Fruit fly (Drosophila melanogaster) whole organism, prepupa: ENCODE data around the gene eIF2gamma.

Source experiments
- CG11294 ChIP-seq: fragments of 200-800 bp; sonication (Bioruptor generic); IDR thresholded peaks from 2 replicates; pipeline ENCODE4 v1.3.6; 2022; ENCODE audit warnings: missing biosample characterization, missing genetic modification characterization
- CG3032 ChIP-seq: fragments of 200-800 bp; optimal IDR thresholded peaks from 2 replicates; lab custom pipeline; 2019; ENCODE audit warnings: missing biosample characterization, mild to moderate bottlenecking, missing genetic modification characterization, moderate library complexity
- CG32006 ChIP-seq: fragments of 200-800 bp; sonication (Bioruptor generic); optimal IDR thresholded peaks from 3 replicates; lab custom pipeline; 2017; ENCODE audit warnings: missing biosample characterization, mild to moderate bottlenecking, missing genetic modification characterization
- CG4318 ChIP-seq: fragments of 200-800 bp; sonication (Bioruptor generic); optimal IDR thresholded peaks from 3 replicates; lab custom pipeline; 2017; ENCODE audit warnings: missing biosample characterization, mild to moderate bottlenecking, missing genetic modification characterization
- CG7368 ChIP-seq: fragments of 200-800 bp; sonication (Bioruptor generic); optimal IDR thresholded peaks from 3 replicates; lab custom pipeline; 2016; ENCODE audit warnings: missing biosample characterization, missing genetic modification characterization
- CG8319 ChIP-seq: fragments of 200-800 bp; sonication (Bioruptor generic); optimal IDR thresholded peaks from 3 replicates; lab custom pipeline; 2016; ENCODE audit warnings: missing biosample characterization, missing genetic modification characterization
- Eip78C ChIP-seq: fragments of 200-800 bp; sonication (Bioruptor generic); peaks from one replicate; lab custom pipeline; 2016; ENCODE audit warnings: missing biosample characterization, missing genetic modification characterization
- Eip93F ChIP-seq: fragments of 200-800 bp; sonication (Bioruptor generic); optimal IDR thresholded peaks from 2 replicates; lab custom pipeline; 2016; ENCODE audit warnings: missing biosample characterization, mild to moderate bottlenecking, missing genetic modification characterization
- Lpt ChIP-seq: fragments of 200-800 bp; sonication (Bioruptor generic); optimal IDR thresholded peaks from 3 replicates; lab custom pipeline; 2016; ENCODE audit warnings: missing biosample characterization, missing genetic modification characterization
- Met ChIP-seq: fragments of 200-800 bp; sonication (Bioruptor generic); optimal IDR thresholded peaks from 3 replicates; lab custom pipeline; 2016; ENCODE audit warnings: missing biosample characterization, missing genetic modification characterization
- acj6 ChIP-seq: fragments of 200-800 bp; sonication (Bioruptor generic); optimal IDR thresholded peaks from 3 replicates; lab custom pipeline; 2016; ENCODE audit warnings: missing biosample characterization, missing genetic modification characterization
- fd59A ChIP-seq: fragments of 200-800 bp; sonication (Bioruptor generic); optimal IDR thresholded peaks from 2 replicates; lab custom pipeline; 2017; ENCODE audit warnings: missing biosample characterization, mild to moderate bottlenecking, missing genetic modification characterization, missing genetic modification reagents
- net ChIP-seq: fragments of 200-800 bp; sonication (Bioruptor generic); optimal IDR thresholded peaks from 3 replicates; lab custom pipeline; 2016; ENCODE audit warnings: missing biosample characterization, missing genetic modification characterization
- vri ChIP-seq: fragments of 200-800 bp; sonication (Bioruptor generic); optimal IDR thresholded peaks from 3 replicates; lab custom pipeline; 2016; ENCODE audit warnings: missing biosample characterization, mild to moderate bottlenecking, missing genetic modification characterization

- TF ChIP-seq fd59A (GFP tag; lab: Kevin White, UChicago) = no peak
- TF ChIP-seq net (GFP tag; lab: Kevin White, UChicago) = no peak
- TF ChIP-seq CG32006 (GFP tag; lab: Kevin White, UChicago) = no peak
- no peak for TF ChIP-seq CG7368 (GFP tag; lab: Kevin White, UChicago)
- TF ChIP-seq acj6 (GFP tag; lab: Kevin White, UChicago) = no peak
- TF ChIP-seq Eip78C = peak; percentile 45
- no peak for TF ChIP-seq vri (GFP tag; lab: Kevin White, UChicago)
- peak; percentile 13 for TF ChIP-seq Met
- TF ChIP-seq CG4318 (GFP tag; lab: Kevin White, UChicago) = no peak
- no peak for TF ChIP-seq Eip93F (GFP tag; lab: Kevin White, UChicago)
- TF ChIP-seq CG8319 (GFP tag; lab: Kevin White, UChicago) = no peak
- TF ChIP-seq Lpt = no peak
- TF ChIP-seq CG3032 (tag; lab: Kevin White, UChicago) = no peak
- no peak for TF ChIP-seq CG11294
Observed at dm6 chr3R:15246601-15247000, 16.7 kb downstream of the eIF2gamma start.
